Worm (Caenorhabditis elegans): ENCODE measurements around the gene flor-1.

The flor-1 gene

DNA sequence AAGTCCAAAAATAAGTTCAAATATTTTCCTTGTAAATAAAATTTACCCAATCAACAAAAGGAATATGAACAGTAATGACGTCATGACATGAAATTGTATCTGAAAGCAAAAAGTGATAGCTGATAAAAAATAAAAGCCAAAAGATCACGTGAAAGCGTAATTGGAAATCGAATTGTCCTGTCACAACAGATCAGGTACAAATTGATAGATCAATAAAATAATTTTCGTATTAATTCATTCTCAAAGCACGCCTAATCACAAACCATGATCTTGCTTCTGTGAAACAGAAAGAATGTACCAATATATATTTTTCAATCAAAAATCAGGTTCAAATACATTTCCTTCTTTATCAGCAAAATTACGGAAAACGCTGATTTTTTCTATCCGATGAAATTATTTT lies at the start of gene flor-1:
flor-1 (minus strand) TSS at position 101 of the 400 bp plus-strand sequence.
- TF ChIP-seq fos-1 (tag; optimal IDR thresholded peaks at IDR 0.05) (no peak), tbx-2 (tag; optimal IDR thresholded peaks at IDR 0.05) (no peak), ceh-82 (tag; optimal IDR thresholded peaks at IDR 0.05) (no peak), hmg-11 (tag; optimal IDR thresholded peaks at IDR 0.05) (no peak), nhr-25 (tag; optimal IDR thresholded peaks at IDR 0.05) (no peak), sea-2 (GFP tag; optimal IDR thresholded peaks at IDR 0.05) (no peak), nfya-1 (tag; optimal IDR thresholded peaks at IDR 0.05; ENCODE audit: insufficient read depth) (no peak), ceh-16 (tag; optimal IDR thresholded peaks at IDR 0.05) (no peak), nhr-11 (tag; optimal IDR thresholded peaks at IDR 0.05) (no peak), ztf-4 (tag; optimal IDR thresholded peaks at IDR 0.05) (no peak)

DNA sequence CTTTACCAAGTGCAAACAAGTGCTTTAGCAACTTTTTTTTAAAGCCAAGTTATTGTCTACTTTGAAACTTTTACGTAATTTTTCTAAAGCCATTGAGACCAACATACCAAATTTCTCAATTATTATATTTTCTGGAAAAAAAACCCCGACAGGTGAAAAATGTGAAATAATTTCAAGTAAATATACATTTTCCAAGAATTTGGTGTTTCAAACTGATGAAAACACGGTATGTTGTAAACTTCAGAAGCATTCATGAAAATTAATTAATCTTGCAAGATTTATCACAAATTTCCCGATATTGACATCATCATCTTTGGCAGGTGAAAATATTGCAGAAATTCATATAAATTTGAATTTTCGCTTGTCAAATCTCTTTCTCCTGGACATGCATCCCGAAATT lies 43.3 kb upstream of the flor-1 start, which contains the start of gene srz-11:
srz-11 (plus strand) TSS at position 386 of the 400 bp plus-strand sequence.
- TF ChIP-seq ceh-28 (tag; optimal IDR thresholded peaks at IDR 0.05) (no peak), nhr-11 (tag; optimal IDR thresholded peaks at IDR 0.05) (peak; percentile 15), pha-4 (tag; optimal IDR thresholded peaks at IDR 0.05) (no peak), tbx-2 (tag; optimal IDR thresholded peaks at IDR 0.05) (no peak), fkh-2 (tag; optimal IDR thresholded peaks at IDR 0.05) (no peak), sea-2 (GFP tag; optimal IDR thresholded peaks at IDR 0.05) (no peak), ztf-4 (tag; optimal IDR thresholded peaks at IDR 0.05) (no peak), eor-1 (tag; optimal IDR thresholded peaks at IDR 0.05) (no peak)

DNA sequence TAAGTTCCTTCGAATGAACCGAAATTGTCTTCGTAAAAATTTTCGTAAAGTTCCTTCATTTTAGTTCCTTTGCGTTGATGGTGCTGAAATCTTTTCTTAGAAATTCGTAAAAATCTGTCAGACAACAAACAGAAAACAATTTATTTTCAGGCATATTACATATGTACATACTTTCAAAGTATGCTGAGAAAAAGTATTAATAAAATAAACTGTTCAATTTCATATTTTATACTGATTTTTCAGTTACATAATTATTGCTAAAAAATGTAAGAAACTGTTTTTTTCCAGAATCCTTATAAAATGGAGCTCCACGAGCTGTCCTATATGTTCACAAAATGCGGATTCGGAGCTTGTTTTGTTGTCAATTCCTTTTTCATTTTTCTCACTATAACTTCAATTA lies 39.3 kb upstream of the flor-1 start, which contains the start of gene str-45:
str-45 (plus strand) TSS at position 301 of the 400 bp plus-strand sequence.
- TF ChIP-seq ceh-82 (tag; optimal IDR thresholded peaks at IDR 0.05): no peak
- TF ChIP-seq ama-1 (optimal IDR thresholded peaks at IDR 0.05): no peak
- TF ChIP-seq elt-3 (tag; optimal IDR thresholded peaks at IDR 0.05): no peak
- no peak for TF ChIP-seq nhr-237 (tag; optimal IDR thresholded peaks at IDR 0.05)
- TF ChIP-seq skn-1 (tag; optimal IDR thresholded peaks at IDR 0.05): no peak
- TF ChIP-seq unc-39 (tag; optimal IDR thresholded peaks at IDR 0.05): no peak
- no peak for TF ChIP-seq lin-15B (tag; optimal IDR thresholded peaks at IDR 0.05)
- TF ChIP-seq ceh-28 (tag; optimal IDR thresholded peaks at IDR 0.05): no peak
- TF ChIP-seq jun-1 (tag; optimal IDR thresholded peaks at IDR 0.05): no peak
- no peak for TF ChIP-seq lin-39 (tag; optimal IDR thresholded peaks at IDR 0.05)
- no peak for TF ChIP-seq nhr-43 (tag; optimal IDR thresholded peaks at IDR 0.05; ENCODE audit: poor library complexity, severe bottlenecking)
- TF ChIP-seq nfya-1 (tag; optimal IDR thresholded peaks at IDR 0.05; ENCODE audit: insufficient read depth): no peak
- no peak for TF ChIP-seq ceh-9 (tag; optimal IDR thresholded peaks at IDR 0.05)
- TF ChIP-seq pha-4 (tag; optimal IDR thresholded peaks at IDR 0.05): no peak
- TF ChIP-seq nhr-76 (tag; optimal IDR thresholded peaks at IDR 0.05): no peak
- TF ChIP-seq lsy-12 (tag; optimal IDR thresholded peaks at IDR 0.05): no peak
- no peak for TF ChIP-seq egl-27 (tag; optimal IDR thresholded peaks at IDR 0.05)
- TF ChIP-seq eor-1 (tag; optimal IDR thresholded peaks at IDR 0.05): no peak
- no peak for TF ChIP-seq elt-1 (tag; optimal IDR thresholded peaks at IDR 0.05)
- TF ChIP-seq ztf-11 (tag; optimal IDR thresholded peaks at IDR 0.05): no peak

DNA sequence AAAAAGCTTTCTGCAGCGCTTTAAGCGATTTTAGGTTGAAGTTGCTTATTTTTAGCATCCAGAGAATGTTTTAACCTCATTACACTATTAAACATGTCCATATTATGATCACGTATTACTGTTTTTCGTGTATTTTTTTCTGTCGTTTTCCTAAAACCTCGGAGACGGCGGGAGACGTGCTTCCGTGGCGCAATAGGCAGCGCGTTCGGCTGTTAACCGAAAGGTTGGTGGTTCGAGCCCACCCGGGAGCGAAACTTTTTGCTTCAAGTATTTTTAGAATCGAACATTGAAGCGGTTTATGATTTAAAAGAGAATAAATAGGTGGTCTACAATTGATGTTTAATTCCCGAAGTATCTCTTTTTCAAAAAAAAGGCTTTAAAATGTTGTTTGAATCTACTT lies 37.1 kb upstream of the flor-1 start:
- no peak for TF ChIP-seq unc-39 (tag; optimal IDR thresholded peaks at IDR 0.05)
- no peak for TF ChIP-seq nfya-1 (tag; optimal IDR thresholded peaks at IDR 0.05; ENCODE audit: insufficient read depth)
- TF ChIP-seq ztf-11 (tag; optimal IDR thresholded peaks at IDR 0.05): no peak
- no peak for TF ChIP-seq fkh-2 (tag; optimal IDR thresholded peaks at IDR 0.05)
- no peak for TF ChIP-seq pha-4 (tag; optimal IDR thresholded peaks at IDR 0.05)

DNA sequence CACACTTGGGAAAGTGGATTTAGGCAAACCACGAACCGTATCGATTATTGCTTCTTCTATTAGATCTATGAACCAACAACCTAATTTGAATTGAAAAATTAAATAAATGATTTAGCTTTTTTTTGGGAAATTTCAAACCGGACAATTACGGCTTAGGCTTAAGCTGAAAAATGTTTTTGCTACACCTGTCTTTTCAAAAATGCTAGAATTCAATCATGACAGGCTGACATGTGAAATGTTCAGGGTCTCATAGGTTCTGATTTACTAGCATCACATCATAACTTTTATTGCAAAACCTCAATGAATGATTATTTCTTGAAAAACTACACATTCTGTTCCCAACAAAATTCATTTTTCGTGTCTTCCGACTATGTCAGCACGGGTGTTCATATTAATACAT lies 33.9 kb upstream of the flor-1 start, which contains the start of gene srh-55:
srh-55 (plus strand) TSS at position 301 of the 400 bp plus-strand sequence.
- no peak for TF ChIP-seq mml-1 (tag; optimal IDR thresholded peaks at IDR 0.05)
- TF ChIP-seq pqm-1 (tag; optimal IDR thresholded peaks at IDR 0.05): no peak
- no peak for TF ChIP-seq ceh-28 (tag; optimal IDR thresholded peaks at IDR 0.05)
- TF ChIP-seq daf-12 (tag; optimal IDR thresholded peaks at IDR 0.05): no peak
- TF ChIP-seq aly-2 (tag; optimal IDR thresholded peaks at IDR 0.05): no peak

DNA sequence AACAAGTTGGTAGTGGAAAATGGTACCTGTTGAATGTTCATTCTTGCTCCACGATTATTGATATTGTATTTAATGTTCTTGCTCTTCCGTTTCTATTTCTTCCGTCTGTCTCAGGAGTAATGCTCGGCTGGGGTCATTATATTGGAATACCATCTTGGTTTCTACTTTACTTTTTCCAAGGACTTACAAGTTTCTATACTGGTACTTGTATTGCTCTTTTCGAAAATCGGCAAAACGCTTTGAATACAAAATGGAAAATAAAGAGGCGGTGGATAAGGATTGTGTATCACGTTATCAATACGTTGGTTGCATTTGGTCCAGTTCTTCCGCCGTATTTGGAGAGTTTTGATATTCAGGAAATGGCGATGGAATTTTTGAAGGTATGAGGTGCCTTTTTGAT lies 32.6 kb upstream of the flor-1 start:
- TF ChIP-seq ama-1 (optimal IDR thresholded peaks at IDR 0.05) (no peak), ceh-16 (tag; optimal IDR thresholded peaks at IDR 0.05) (no peak), nhr-77 (tag; optimal IDR thresholded peaks at IDR 0.05) (no peak), jun-1 (tag; optimal IDR thresholded peaks at IDR 0.05) (no peak), pqm-1 (tag; optimal IDR thresholded peaks at IDR 0.05) (no peak), nhr-67 (tag; optimal IDR thresholded peaks at IDR 0.05) (no peak)

Measured in whole organism, L3 larva.